Worm (Caenorhabditis elegans) whole organism, midembryonic: ENCODE data around the gene cah-2.

Experiments used
- T22C8.4 ChIP-seq: fragments of 200-800 bp; sonication (Bioruptor generic); IDR thresholded peaks from 2 replicates; pipeline ENCODE4 v1.3.6; 2022; ENCODE audit warnings: missing genetic modification characterization, missing compliant biosample characterization
- flt-1 ChIP-seq: fragments of 200-800 bp; sonication (Bioruptor generic); IDR thresholded peaks from 2 replicates; pipeline ENCODE4 v1.3.6; 2022; ENCODE audit warnings: missing genetic modification characterization, missing compliant biosample characterization
- ref-1 ChIP-seq: fragments of 200-800 bp; sonication (Bioruptor generic); conservative IDR thresholded peaks from 2 replicates; pipeline ENCODE4 v1.3.6; 2022; ENCODE audit warnings: missing genetic modification reagents, missing genetic modification characterization, missing compliant biosample characterization
- ztf-29 ChIP-seq: fragments of 200-800 bp; sonication (Bioruptor generic); IDR thresholded peaks from 2 replicates; pipeline ENCODE4 v1.3.6; 2022; ENCODE audit warnings: missing genetic modification reagents, missing genetic modification characterization, missing compliant biosample characterization

- TF ChIP-seq ztf-29 (no peak), T22C8.4 (GFP tag; lab: Robert Waterston, UW) (no peak), flt-1 (GFP tag; lab: Robert Waterston, UW) (no peak), ref-1 (GFP tag; lab: Robert Waterston, UW) (no peak)
Observed at ce11 chrII:7489605-7490004, 6.7 kb upstream of the cah-2 start, which contains the start of gene D1022.9.
